Fruit fly (Drosophila melanogaster) whole organism, embryonic: ENCODE data around the gene senju.

ENCODE experiments used
- Adf1 ChIP-seq: fragments of 200-800 bp; sonication (Bioruptor generic); IDR thresholded peaks from 2 replicates; pipeline ENCODE4 v1.3.6; 2022; ENCODE audit warnings: missing biosample characterization, missing genetic modification characterization
- Bdp1 ChIP-seq: fragments of 200-800 bp; sonication (Bioruptor generic); optimal IDR thresholded peaks from 3 replicates; lab custom pipeline; 2016; ENCODE audit warnings: missing biosample characterization, missing genetic modification characterization
- CG10321 ChIP-seq: fragments of 200-800 bp; sonication (Bioruptor generic); IDR thresholded peaks from 2 replicates; pipeline ENCODE4 v1.3.6; 2022; ENCODE audit warnings: missing biosample characterization, missing genetic modification characterization
- CG11456 ChIP-seq: fragments of 200-800 bp; sonication (Bioruptor generic); IDR thresholded peaks from 3 replicates; pipeline ENCODE4 v1.3.6; 2022; ENCODE audit warnings: missing biosample characterization, missing genetic modification characterization
- CG11560 ChIP-seq: fragments of 200-800 bp; sonication (Bioruptor generic); IDR thresholded peaks from 3 replicates; pipeline ENCODE4 v1.3.6; 2022; ENCODE audit warnings: missing biosample characterization, missing genetic modification characterization
- CG13296 ChIP-seq: fragments of 200-800 bp; sonication (Bioruptor generic); optimal IDR thresholded peaks from 3 replicates; lab custom pipeline; 2018; ENCODE audit warnings: missing biosample characterization, mild to moderate bottlenecking, missing genetic modification characterization
- CG13624 ChIP-seq: fragments of 200-800 bp; sonication (Bioruptor generic); optimal IDR thresholded peaks from 2 replicates; lab custom pipeline; 2016; ENCODE audit warnings: missing biosample characterization, missing genetic modification characterization
- CG14050 ChIP-seq: fragments of 200-800 bp; sonication (Bioruptor generic); IDR thresholded peaks from 3 replicates; pipeline ENCODE4 v1.3.6; 2022; ENCODE audit warnings: missing biosample characterization, missing genetic modification characterization
- CG17359 ChIP-seq: fragments of 200-800 bp; sonication (Bioruptor generic); optimal IDR thresholded peaks from 3 replicates; lab custom pipeline; 2018; ENCODE audit warnings: missing biosample characterization, mild to moderate bottlenecking, missing genetic modification characterization, moderate library complexity
- CG17568 ChIP-seq: fragments of 200-800 bp; sonication (Bioruptor generic); optimal IDR thresholded peaks from 2 replicates; lab custom pipeline; 2018; ENCODE audit warnings: missing biosample characterization, mild to moderate bottlenecking, missing genetic modification characterization, moderate library complexity
- CG2875 ChIP-seq: fragments of 200-800 bp; sonication (Bioruptor generic); optimal IDR thresholded peaks from 2 replicates; lab custom pipeline; 2017; ENCODE audit warnings: missing biosample characterization, mild to moderate bottlenecking, missing genetic modification characterization, missing genetic modification reagents
- CG32532 ChIP-seq: fragments of 200-800 bp; sonication (Bioruptor generic); IDR thresholded peaks from 2 replicates; pipeline ENCODE4 v1.3.6; 2022; ENCODE audit warnings: missing biosample characterization, missing genetic modification characterization
- CG3281 ChIP-seq: fragments of 200-800 bp; sonication (Bioruptor generic); optimal IDR thresholded peaks from 3 replicates; lab custom pipeline; 2017; ENCODE audit warnings: missing biosample characterization, mild to moderate bottlenecking, missing genetic modification characterization
- CG4617 ChIP-seq: fragments of 200-800 bp; sonication (Bioruptor generic); optimal IDR thresholded peaks from 3 replicates; lab custom pipeline; 2016; ENCODE audit warnings: missing biosample characterization, missing genetic modification characterization, borderline replicate concordance
- CG5180 ChIP-seq: fragments of 200-800 bp; sonication (Bioruptor generic); optimal IDR thresholded peaks from 3 replicates; lab custom pipeline; 2017; ENCODE audit warnings: missing biosample characterization, missing genetic modification characterization, mild to moderate bottlenecking, moderate library complexity, missing genetic modification reagents
- CG7786 ChIP-seq: fragments of 200-800 bp; sonication (Bioruptor generic); optimal IDR thresholded peaks from 2 replicates; lab custom pipeline; 2016; ENCODE audit warnings: missing biosample characterization, missing genetic modification characterization
- CG8924 ChIP-seq: fragments of 200-800 bp; optimal IDR thresholded peaks from 3 replicates; lab custom pipeline; 2019; ENCODE audit warnings: missing biosample characterization, mild to moderate bottlenecking, missing genetic modification characterization, moderate library complexity
- CG9727 ChIP-seq: fragments of 200-800 bp; sonication (Bioruptor generic); optimal IDR thresholded peaks from 3 replicates; lab custom pipeline; 2017; ENCODE audit warnings: missing biosample characterization, mild to moderate bottlenecking, missing genetic modification characterization
- CG9932 ChIP-seq: fragments of 200-800 bp; sonication (Bioruptor generic); IDR thresholded peaks from 2 replicates; pipeline ENCODE4 v1.3.6; 2022; ENCODE audit warnings: missing biosample characterization, missing genetic modification characterization
- D19B ChIP-seq: fragments of 200-800 bp; sonication (Bioruptor generic); optimal IDR thresholded peaks from 2 replicates; lab custom pipeline; 2017; ENCODE audit warnings: missing biosample characterization, mild to moderate bottlenecking, missing genetic modification characterization
- Deaf1 ChIP-seq: fragments of 200-800 bp; optimal IDR thresholded peaks from 3 replicates; lab custom pipeline; 2019; ENCODE audit warnings: missing biosample characterization, mild to moderate bottlenecking, missing genetic modification characterization, moderate library complexity
- Doc3 ChIP-seq: fragments of 200-800 bp; sonication (Bioruptor generic); IDR thresholded peaks from 3 replicates; pipeline ENCODE4 v1.3.6; 2022; ENCODE audit warnings: missing biosample characterization, missing genetic modification characterization; ENCODE audit not compliant: partially characterized antibody
- E2f2 ChIP-seq: fragments of 200-800 bp; sonication (Bioruptor generic); IDR thresholded peaks from 2 replicates; pipeline ENCODE4 v1.3.6; 2022; ENCODE audit warnings: missing biosample characterization, missing genetic modification characterization
- Ets97D ChIP-seq: fragments of 200-800 bp; sonication (Bioruptor generic); optimal IDR thresholded peaks from 3 replicates; lab custom pipeline; 2016; ENCODE audit warnings: missing biosample characterization, missing genetic modification characterization
- Gsc ChIP-seq: fragments of 200-800 bp; sonication (Bioruptor generic); IDR thresholded peaks from 2 replicates; pipeline ENCODE4 v1.3.6; 2022; ENCODE audit warnings: missing biosample characterization, missing genetic modification characterization
- HLHmδ ChIP-seq: fragments of 200-800 bp; sonication (Bioruptor generic); optimal IDR thresholded peaks from 2 replicates; lab custom pipeline; 2018; ENCODE audit warnings: missing biosample characterization, mild to moderate bottlenecking, missing genetic modification characterization, moderate library complexity
- Hand ChIP-seq: fragments of 200-800 bp; sonication (Bioruptor generic); optimal IDR thresholded peaks from 2 replicates; lab custom pipeline; 2017; ENCODE audit warnings: mild to moderate bottlenecking, missing biosample characterization, missing genetic modification reagents, missing genetic modification characterization
- Lpt ChIP-seq: fragments of >200 bp; optimal IDR thresholded peaks from 2 replicates; lab custom pipeline; 2018; ENCODE audit warnings: missing biosample characterization, missing genetic modification characterization
- Mad ChIP-seq: fragments of 200-800 bp; sonication (Bioruptor generic); optimal IDR thresholded peaks from 2 replicates; lab custom pipeline; 2016; ENCODE audit warnings: missing biosample characterization, missing genetic modification characterization
- Mes4 ChIP-seq: fragments of 200-800 bp; sonication (Bioruptor generic); optimal IDR thresholded peaks from 2 replicates; lab custom pipeline; 2016; ENCODE audit warnings: missing biosample characterization, missing genetic modification characterization
- Mrtf ChIP-seq: fragments of 200-800 bp; sonication (Bioruptor generic); IDR thresholded peaks from 3 replicates; pipeline ENCODE4 v1.3.6; 2022; ENCODE audit warnings: missing biosample characterization, missing genetic modification characterization
- Nf-YA ChIP-seq: fragments of 200-800 bp; sonication (Bioruptor generic); IDR thresholded peaks from 2 replicates; pipeline ENCODE4 v1.3.6; 2022; ENCODE audit warnings: missing biosample characterization, missing genetic modification characterization
- Nf-YB ChIP-seq: fragments of 200-800 bp; sonication (Bioruptor generic); optimal IDR thresholded peaks from 3 replicates; lab custom pipeline; 2019; ENCODE audit warnings: missing biosample characterization, mild to moderate bottlenecking, missing genetic modification characterization, moderate library complexity
- Ptx1 ChIP-seq: fragments of 200-800 bp; sonication (Bioruptor generic); IDR thresholded peaks from 2 replicates; pipeline ENCODE4 v1.3.6; 2022; ENCODE audit warnings: missing biosample characterization, missing genetic modification characterization
- Sin3A ChIP-seq: fragments of >200 bp; optimal IDR thresholded peaks from 2 replicates; lab custom pipeline; 2018
- Sox100B ChIP-seq: fragments of 200-800 bp; sonication (Bioruptor generic); optimal IDR thresholded peaks from 3 replicates; lab custom pipeline; 2018; ENCODE audit warnings: missing biosample characterization, mild to moderate bottlenecking, missing genetic modification characterization
- Sry-β ChIP-seq: fragments of 200-800 bp; sonication (Bioruptor generic); optimal IDR thresholded peaks from 2 replicates; lab custom pipeline; 2018; ENCODE audit warnings: missing biosample characterization, mild to moderate bottlenecking, missing genetic modification characterization, moderate library complexity
- bigmax ChIP-seq: fragments of 200-800 bp; sonication (Bioruptor generic); optimal IDR thresholded peaks from 2 replicates; lab custom pipeline; 2018; ENCODE audit warnings: missing biosample characterization, mild to moderate bottlenecking, missing genetic modification characterization
- br ChIP-seq: fragments of >200 bp; optimal IDR thresholded peaks from 2 replicates; lab custom pipeline; 2017
- crol ChIP-seq: fragments of 200-800 bp; sonication (Bioruptor generic); IDR thresholded peaks from 2 replicates; pipeline ENCODE4 v1.3.6; 2022; ENCODE audit warnings: missing biosample characterization, missing genetic modification characterization
- gem ChIP-seq: fragments of 200-800 bp; sonication (Bioruptor generic); optimal IDR thresholded peaks from 2 replicates; lab custom pipeline; 2019; ENCODE audit warnings: missing biosample characterization, mild to moderate bottlenecking, missing genetic modification characterization, moderate library complexity
- hkb ChIP-seq, 2 experiments: fragments of 200-800 bp in 1 of 2; fragments of >200 bp in 1 of 2; sonication (Bioruptor generic) in 1 of 2; IDR thresholded peaks in 1 of 2; optimal IDR thresholded peaks in 1 of 2; 2 replicates each; pipeline versions ENCODE4 v1.3.6 to Lab custom; 2017 to 2022; ENCODE audit warnings: missing biosample characterization in 1 of 2, missing genetic modification characterization in 1 of 2
- jumu ChIP-seq: fragments of 200-800 bp; sonication (Bioruptor generic); optimal IDR thresholded peaks from 3 replicates; lab custom pipeline; 2016; ENCODE audit warnings: missing biosample characterization, missing genetic modification characterization
- klu ChIP-seq: fragments of 200-800 bp; sonication (Bioruptor generic); IDR thresholded peaks from 2 replicates; pipeline ENCODE4 v1.3.6; 2022; ENCODE audit warnings: missing biosample characterization, missing genetic modification characterization
- peb ChIP-seq: fragments of 200-800 bp; sonication (Bioruptor generic); IDR thresholded peaks from 2 replicates; pipeline ENCODE4 v1.3.6; 2022; ENCODE audit warnings: missing biosample characterization, missing genetic modification characterization
- pho ChIP-seq: fragments of 200-800 bp; sonication (Bioruptor generic); optimal IDR thresholded peaks from 2 replicates; lab custom pipeline; 2016; ENCODE audit warnings: missing biosample characterization, missing genetic modification characterization
- psq ChIP-seq: fragments of 200-800 bp; sonication (Bioruptor generic); optimal IDR thresholded peaks from 2 replicates; lab custom pipeline; 2017; ENCODE audit warnings: missing biosample characterization, missing genetic modification characterization
- sug ChIP-seq: fragments of 200-800 bp; optimal IDR thresholded peaks from 2 replicates; lab custom pipeline; 2019; ENCODE audit warnings: missing biosample characterization, mild to moderate bottlenecking, missing genetic modification characterization, moderate library complexity
- tx ChIP-seq: fragments of 200-800 bp; sonication (Bioruptor generic); optimal IDR thresholded peaks from 2 replicates; lab custom pipeline; 2016; ENCODE audit warnings: missing biosample characterization, missing genetic modification characterization
- unc-4 ChIP-seq: fragments of 200-800 bp; sonication (Bioruptor generic); IDR thresholded peaks from 2 replicates; pipeline ENCODE4 v1.3.6; 2022; ENCODE audit warnings: missing biosample characterization, missing genetic modification characterization; ENCODE audit not compliant: partially characterized antibody

senju gene

DNA sequence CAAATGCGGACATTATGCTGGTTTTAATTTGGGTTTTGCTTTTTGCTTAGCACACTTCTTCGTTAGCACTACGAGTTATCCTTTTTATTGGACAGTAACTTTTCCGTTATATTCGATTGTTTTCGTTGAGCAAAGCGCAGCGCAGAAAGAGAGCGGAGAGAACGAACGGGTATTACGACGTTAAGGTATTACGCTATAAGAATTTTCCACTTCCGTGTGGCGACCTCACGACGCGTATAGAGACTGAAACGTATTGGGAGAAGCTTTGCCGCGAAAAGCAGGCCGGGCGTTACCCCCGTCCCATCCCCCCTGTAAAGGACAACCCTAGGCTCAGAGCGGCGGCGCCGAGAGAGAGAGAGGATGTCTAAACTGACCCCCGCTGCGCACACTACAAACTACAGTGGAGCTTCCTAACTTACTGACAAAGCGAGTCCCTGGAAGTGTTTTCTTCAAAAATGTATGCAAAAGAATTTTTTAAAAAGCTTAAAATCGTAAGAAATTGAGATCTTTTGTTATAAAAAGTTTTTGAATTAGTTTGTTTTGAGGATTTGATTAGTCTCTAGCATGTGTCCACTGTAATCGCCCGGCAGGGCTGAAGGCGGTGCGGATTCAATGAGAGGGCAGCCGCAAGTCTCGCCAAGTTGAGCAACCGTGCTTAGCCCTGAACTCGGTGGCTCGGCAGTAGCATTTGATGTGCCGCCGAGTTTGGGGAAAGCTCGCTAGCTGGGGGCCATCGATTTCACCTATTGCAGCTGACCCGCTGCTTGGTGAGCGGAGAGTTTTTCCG is 47.8 kb upstream of the senju start (continued):
- TF ChIP-seq CG7786 (GFP tag; lab: Kevin White, UChicago), result peak; percentile 97
- peak; percentile 93 for TF ChIP-seq CG9727 (GFP tag; lab: Kevin White, UChicago)
- TF ChIP-seq sug, result peak; percentile 92
- peak; percentile 83 for TF ChIP-seq CG5180 (GFP tag; lab: Kevin White, UChicago)
- peak; percentile 80 for TF ChIP-seq Deaf1 (tag; lab: Kevin White, UChicago)
- TF ChIP-seq Mad (GFP tag; lab: Kevin White, UChicago), result peak; percentile 90
- TF ChIP-seq klu, result peak; percentile 92
- TF ChIP-seq Hand (GFP tag; lab: Kevin White, UChicago), result peak; percentile 98
- TF ChIP-seq Lpt, result no peak
- peak; percentile 97 for TF ChIP-seq CG32532
- TF ChIP-seq CG3281 (GFP tag; lab: Kevin White, UChicago), result peak; percentile 95
- TF ChIP-seq CG13296 (GFP tag; lab: Kevin White, UChicago), result peak; percentile 96
- no peak for TF ChIP-seq HLHmδ (GFP tag; lab: Kevin White, UChicago)
- TF ChIP-seq Nf-YB, result peak; percentile 75
- TF ChIP-seq CG10321 (GFP tag; lab: Robert Waterston, UW), result peak; percentile 65; the same call in 1 of the 2 replicates
- peak; percentile 95 for TF ChIP-seq gem
- TF ChIP-seq CG14050 (GFP tag; lab: Robert Waterston, UW), result peak; percentile 92
- TF ChIP-seq Sin3A (lab: Kevin White, UChicago), result no peak
- peak; percentile 97 for TF ChIP-seq Ptx1
- TF ChIP-seq D19B (GFP tag; lab: Kevin White, UChicago), result peak; percentile 84
- peak; percentile 74 for TF ChIP-seq psq (GFP tag; lab: Kevin White, UChicago)
- TF ChIP-seq CG13624 (GFP tag; lab: Kevin White, UChicago), result peak; percentile 97
- peak; percentile 96 for TF ChIP-seq jumu (GFP tag; lab: Kevin White, UChicago)
- TF ChIP-seq pho (GFP tag; lab: Kevin White, UChicago), result peak; percentile 97
- TF ChIP-seq CG8924, result peak; percentile 94
- TF ChIP-seq Doc3, result no peak
- peak; percentile 82 for TF ChIP-seq Ets97D (GFP tag; lab: Kevin White, UChicago)
- peak; percentile 94 for TF ChIP-seq peb
- peak; percentile 83 for TF ChIP-seq Adf1 (GFP tag; lab: Robert Waterston, UW)
- TF ChIP-seq unc-4 (GFP tag; lab: Robert Waterston, UW), result no peak
- TF ChIP-seq CG2875, result peak; percentile 88
- TF ChIP-seq tx (GFP tag; lab: Kevin White, UChicago), result peak; percentile 94
- TF ChIP-seq hkb (optimal IDR thresholded peaks at IDR 0.05; lab: Kevin White, UChicago), result no peak
- TF ChIP-seq hkb (GFP tag; IDR thresholded peaks at IDR 0.05; lab: Robert Waterston, UW), result peak; percentile 97
- peak; percentile 85 for TF ChIP-seq CG11560 (tag; lab: Robert Waterston, UW)
- TF ChIP-seq CG17568 (GFP tag; lab: Kevin White, UChicago), result peak; percentile 90
- peak; percentile 96 for TF ChIP-seq CG11456 (GFP tag; lab: Robert Waterston, UW)
- no peak for TF ChIP-seq Sry-β (GFP tag; lab: Kevin White, UChicago)
- no peak for TF ChIP-seq br
- TF ChIP-seq crol, result peak; percentile 78
- peak; percentile 87 for TF ChIP-seq Sox100B
- TF ChIP-seq E2f2 (GFP tag; lab: Robert Waterston, UW), result peak; percentile 77
- peak; percentile 56 for TF ChIP-seq bigmax (GFP tag; lab: Kevin White, UChicago)
- TF ChIP-seq Gsc (GFP tag; lab: Robert Waterston, UW), result peak; percentile 88
- peak; percentile 94 for TF ChIP-seq Mrtf
- peak; percentile 89 for TF ChIP-seq Bdp1 (GFP tag; lab: Kevin White, UChicago)
- peak; percentile 97 for TF ChIP-seq CG9932 (GFP tag; lab: Robert Waterston, UW)
- TF ChIP-seq Nf-YA (GFP tag; lab: Robert Waterston, UW), result peak; percentile 88
- peak; percentile 78 for TF ChIP-seq CG4617 (GFP tag; lab: Kevin White, UChicago)
- peak; percentile 91 for TF ChIP-seq Mes4
- peak; percentile 97 for TF ChIP-seq CG17359 (tag; lab: Kevin White, UChicago)
